Worm (Caenorhabditis elegans) whole organism, young adult: ENCODE data around the gene srh-290.

Experiments
- F33H1.4 ChIP-seq: fragments of 200-800 bp; sonication (Bioruptor generic); IDR thresholded peaks from 2 replicates; pipeline ENCODE4 v1.3.6; 2022; ENCODE audit warnings: missing genetic modification reagents, missing genetic modification characterization, missing compliant biosample characterization
- Y79H2A.3 ChIP-seq: fragments of 200-800 bp; sonication (Bioruptor generic); conservative IDR thresholded peaks from 2 replicates; pipeline ENCODE4 v1.3.6; 2022; ENCODE audit warnings: missing genetic modification reagents, missing genetic modification characterization, missing compliant biosample characterization
- ceh-40 ChIP-seq: fragments of 200-800 bp; sonication (Bioruptor generic); IDR thresholded peaks from 2 replicates; pipeline ENCODE4 v1.3.6; 2022; ENCODE audit warnings: missing genetic modification characterization, missing compliant biosample characterization
- ceh-58 ChIP-seq: fragments of 200-800 bp; sonication (Bioruptor generic); IDR thresholded peaks from 2 replicates; pipeline ENCODE4 v1.3.6; 2022; ENCODE audit warnings: missing genetic modification characterization, missing compliant biosample characterization
- dox-1 ChIP-seq: fragments of 200-800 bp; sonication (Bioruptor generic); IDR thresholded peaks from 2 replicates; pipeline ENCODE4 v1.3.6; 2022; ENCODE audit warnings: missing genetic modification reagents, missing genetic modification characterization, missing compliant biosample characterization
- dpff-1 ChIP-seq: sonication (generic microtip); optimal IDR thresholded peaks from 2 replicates; lab custom pipeline; 2017; ENCODE audit warnings: mild to moderate bottlenecking, missing genetic modification characterization, missing compliant biosample characterization
- nhr-27 ChIP-seq: fragments of 200-800 bp; sonication (Bioruptor generic); optimal IDR thresholded peaks from 2 replicates; lab custom pipeline; 2018; ENCODE audit warnings: mild to moderate bottlenecking, missing genetic modification characterization, moderate library complexity, missing compliant biosample characterization
- rpc-1 ChIP-seq, 2 experiments: fragments of 150-350 bp in 1 of 2; sonication (generic microtip) in 1 of 2; optimal IDR thresholded peaks; 2 replicates each; lab custom pipeline; 2014 to 2018; ENCODE audit warnings: missing biosample characterization in 1 of 2, missing genetic modification characterization in 1 of 2, missing genetic modification reagents in 1 of 2, missing genotype in 1 of 2
- snpc-1.3 ChIP-seq: sonication (generic microtip); optimal IDR thresholded peaks from 2 replicates; lab custom pipeline; 2017; ENCODE audit warnings: missing genetic modification characterization, mild to moderate bottlenecking, missing compliant biosample characterization, antibody characterized with exemption, moderate library complexity, missing genotype, missing genetic modification reagents; ENCODE audit not compliant: insufficient read depth
- snpc-4 ChIP-seq, 5 experiments: fragments of 150-350 bp in 1 of 5; sonication (generic microtip) in 4 of 5; optimal IDR thresholded peaks; 2 replicates each; lab custom pipeline; 2014 to 2018; ENCODE audit warnings: missing genetic modification characterization in 5 of 5, missing biosample characterization in 3 of 5, antibody characterized with exemption in 2 of 5, mild to moderate bottlenecking in 2 of 5, missing compliant biosample characterization in 2 of 5, missing genotype in 2 of 5, moderate library complexity in 2 of 5, missing genetic modification reagents in 1 of 5
- tlf-1 ChIP-seq: fragments of 200-800 bp; sonication (Bioruptor generic); optimal IDR thresholded peaks from 2 replicates; lab custom pipeline; 2018; ENCODE audit warnings: mild to moderate bottlenecking, missing genetic modification characterization, missing compliant biosample characterization

- no peak for TF ChIP-seq snpc-4 (GFP tag; optimal IDR thresholded peaks at IDR 0.05; lab: Kevin White, UChicago)
- no peak for TF ChIP-seq snpc-4 (tag; optimal IDR thresholded peaks at IDR 0.05; lab: Kevin White, UChicago)
- no peak for TF ChIP-seq rpc-1 (optimal IDR thresholded peaks at IDR 0.05; lab: Kevin White, UChicago)
- no peak for TF ChIP-seq rpc-1 (tag; optimal IDR thresholded peaks at IDR 0.05; lab: Kevin White, UChicago)
- no peak for TF ChIP-seq dox-1
- no peak for TF ChIP-seq Y79H2A.3 (GFP tag; lab: Robert Waterston, UW)
- no peak for TF ChIP-seq nhr-27 (tag; lab: Kevin White, UChicago)
- no peak for TF ChIP-seq snpc-1.3 (tag; lab: Kevin White, UChicago)
- no peak for TF ChIP-seq ceh-58 (GFP tag; lab: Robert Waterston, UW)
- no peak for TF ChIP-seq dpff-1
- no peak for TF ChIP-seq F33H1.4 (GFP tag; lab: Robert Waterston, UW)
- TF ChIP-seq ceh-40 (GFP tag; lab: Robert Waterston, UW) = no peak
- no peak for TF ChIP-seq tlf-1
Measured at ce11 chrV:17755592-17755991, 34.7 kb upstream of the srh-290 start, which contains the start of gene pgp-9.
